Fruit fly (Drosophila melanogaster): ENCODE data around the gene Nlp.

Nlp gene

dm6 chr3R:29983073-29983544, 21.5 kb upstream of the Nlp start, which contains the start of gene CG7896 (continued):
- TF ChIP-seq ash1 (GFP tag; optimal IDR thresholded peaks at IDR 0.05): no peak
- TF ChIP-seq Neu2 (GFP tag; optimal IDR thresholded peaks at IDR 0.05; ENCODE audit: borderline replicate concordance): no peak
- TF ChIP-seq B-H2 (GFP tag; optimal IDR thresholded peaks at IDR 0.05): peak; percentile 4
- peak; percentile 14 to 71 for TF ChIP-seq dpn (GFP tag; optimal IDR thresholded peaks at IDR 0.05)
- 0 out of 2 replicates have a peak, but pooled peaks have one; percentile 28 for TF ChIP-seq crol (GFP tag; IDR thresholded peaks at IDR 0.05)
- TF ChIP-seq Nf-YC (tag; optimal IDR thresholded peaks at IDR 0.05): peak; percentile 70
- TF ChIP-seq Atf3 (GFP tag; optimal IDR thresholded peaks at IDR 0.05): no peak
- peak; percentile 4 for TF ChIP-seq Asciz (GFP tag; optimal IDR thresholded peaks at IDR 0.05)
- TF ChIP-seq lola (GFP tag; optimal IDR thresholded peaks at IDR 0.05): peak in 1 of 3 experiments; percentile 54
- no peak for TF ChIP-seq vfl (GFP tag; optimal IDR thresholded peaks at IDR 0.05)
- peak; percentile 19 for TF ChIP-seq sd (tag; optimal IDR thresholded peaks at IDR 0.05)
- TF ChIP-seq CG8359 (GFP tag; optimal IDR thresholded peaks at IDR 0.05; ENCODE audit: borderline replicate concordance): no peak
- TF ChIP-seq yki (optimal IDR thresholded peaks at IDR 0.05): no peak
- peak; percentile 21 for TF ChIP-seq Nf-YB (GFP tag; optimal IDR thresholded peaks at IDR 0.05)
- TF ChIP-seq CG8944 (GFP tag; optimal IDR thresholded peaks at IDR 0.05): no peak
- TF ChIP-seq ttk (GFP tag; IDR thresholded peaks at IDR 0.05): peak; percentile 78
- TF ChIP-seq CTCF (GFP tag; optimal IDR thresholded peaks at IDR 0.05): no peak
- peak; percentile 71 for TF ChIP-seq CG10979 (tag; optimal IDR thresholded peaks at IDR 0.05)
- TF ChIP-seq Doc2 (GFP tag; IDR thresholded peaks at IDR 0.05): 0 out of 2 replicates have a peak, but pooled peaks have one; percentile 5
- TF ChIP-seq CG3995 (GFP tag; optimal IDR thresholded peaks at IDR 0.05): peak; percentile 26
- TF ChIP-seq CG7987 (GFP tag; optimal IDR thresholded peaks at IDR 0.05): no peak
- TF ChIP-seq pb (GFP tag; optimal IDR thresholded peaks at IDR 0.05): peak; percentile 10
- no peak for TF ChIP-seq shn (GFP tag; optimal IDR thresholded peaks at IDR 0.05)
- TF ChIP-seq Lim3 (GFP tag; IDR thresholded peaks at IDR 0.05): 0 out of 2 replicates have a peak, but pooled peaks have one; percentile 38
- peak; percentile 88 for TF ChIP-seq Rfx (GFP tag; IDR thresholded peaks at IDR 0.05)
- TF ChIP-seq HLH3B (GFP tag; IDR thresholded peaks at IDR 0.05): peak; percentile 76
- no peak for TF ChIP-seq cg (GFP tag; optimal IDR thresholded peaks at IDR 0.05)
- peak; percentile 8 for TF ChIP-seq CG10274 (GFP tag; optimal IDR thresholded peaks at IDR 0.05)
- peak; percentile 38 for TF ChIP-seq nau (GFP tag; optimal IDR thresholded peaks at IDR 0.05)
- no peak for TF ChIP-seq Bdp1 (GFP tag; optimal IDR thresholded peaks at IDR 0.05)
- peak; percentile 74 for TF ChIP-seq CG15269 (tag; optimal IDR thresholded peaks at IDR 0.05)
- TF ChIP-seq CG18476 (GFP tag; optimal IDR thresholded peaks at IDR 0.05): peak; percentile 11
- no peak for TF ChIP-seq Myb (GFP tag; optimal IDR thresholded peaks at IDR 0.05)
- no peak for TF ChIP-seq chif (GFP tag; optimal IDR thresholded peaks at IDR 0.05)
- TF ChIP-seq Hr39 (optimal IDR thresholded peaks at IDR 0.05): no peak
- peak; percentile 89 for TF ChIP-seq nmo (GFP tag; optimal IDR thresholded peaks at IDR 0.05)
- TF ChIP-seq fd102C (GFP tag; optimal IDR thresholded peaks at IDR 0.05): no peak
- no peak for TF ChIP-seq nerfin-2 (GFP tag; IDR thresholded peaks at IDR 0.05; ENCODE audit: partially characterized antibody)
- TF ChIP-seq Eip74EF (GFP tag; optimal IDR thresholded peaks at IDR 0.05): peak in 1 of 2 experiments; percentile 22
- TF ChIP-seq CG31224 (GFP tag; IDR thresholded peaks at IDR 0.05): peak; percentile 72
- TF ChIP-seq CG1529 (GFP tag; optimal IDR thresholded peaks at IDR 0.05): peak; percentile 42
- TF ChIP-seq CG2712 (tag; optimal IDR thresholded peaks at IDR 0.05): peak; percentile 84
- peak; percentile 37 for TF ChIP-seq Max (GFP tag; optimal IDR thresholded peaks at IDR 0.05)
- TF ChIP-seq Ada2b (GFP tag; IDR thresholded peaks at IDR 0.05): peak; percentile 76
- TF ChIP-seq gro (GFP tag; optimal IDR thresholded peaks at IDR 0.05): no peak
- peak; percentile 76 for TF ChIP-seq ssp (GFP tag; IDR thresholded peaks at IDR 0.05)
- TF ChIP-seq CG1832 (GFP tag; optimal IDR thresholded peaks at IDR 0.05): no peak
- TF ChIP-seq so (GFP tag; IDR thresholded peaks at IDR 0.05): peak; percentile 77; the same call in 2 of the 3 replicates
- TF ChIP-seq usp (GFP tag; optimal IDR thresholded peaks at IDR 0.05): no peak
- TF ChIP-seq Gsc (GFP tag; IDR thresholded peaks at IDR 0.05): peak; percentile 62
- no peak for TF ChIP-seq CG9876 (GFP tag; optimal IDR thresholded peaks at IDR 0.05)

Measured in whole organism, embryonic.